Worm (Caenorhabditis elegans): ENCODE measurements around the gene tofu-7.

The tofu-7 gene

DNA sequence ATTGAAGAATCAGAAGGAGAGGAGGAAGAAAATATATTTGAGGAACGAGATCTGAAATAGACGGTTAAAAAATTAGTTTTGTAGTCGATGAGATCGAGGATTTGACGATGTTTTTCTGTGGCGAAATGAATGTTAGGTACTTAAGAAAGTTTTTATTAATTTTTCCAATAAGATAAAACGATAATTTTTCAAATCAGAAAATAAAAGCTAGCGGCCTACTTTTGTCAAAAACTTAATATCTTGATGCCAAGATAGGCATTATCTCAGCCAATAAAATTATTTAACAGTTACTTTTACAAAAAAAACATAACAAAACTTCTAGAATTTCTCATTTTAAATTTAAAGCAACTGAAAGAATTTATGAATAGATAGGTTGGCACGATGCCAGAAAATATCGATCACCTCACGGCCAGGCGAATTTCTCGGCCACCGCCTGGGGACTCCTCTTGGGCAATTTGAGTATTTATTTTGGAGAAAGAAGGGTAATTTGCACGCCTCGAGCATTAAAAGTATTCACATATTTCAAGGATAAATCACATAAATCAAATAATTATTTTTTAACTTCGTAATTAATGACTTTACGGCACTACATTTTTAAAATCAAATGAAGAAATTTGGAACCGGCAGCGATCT is 3.0 kb upstream of the tofu-7 start, which contains the start of gene fubl-2 (continued):
- no peak for TF ChIP-seq somi-1 (GFP tag; optimal IDR thresholded peaks at IDR 0.05)
- peak in 1 of 2 experiments; percentile 26 for TF ChIP-seq rec-8 (tag; optimal IDR thresholded peaks at IDR 0.05)
- peak; percentile 39 for TF ChIP-seq lsl-1 (GFP tag; optimal IDR thresholded peaks at IDR 0.05)

DNA sequence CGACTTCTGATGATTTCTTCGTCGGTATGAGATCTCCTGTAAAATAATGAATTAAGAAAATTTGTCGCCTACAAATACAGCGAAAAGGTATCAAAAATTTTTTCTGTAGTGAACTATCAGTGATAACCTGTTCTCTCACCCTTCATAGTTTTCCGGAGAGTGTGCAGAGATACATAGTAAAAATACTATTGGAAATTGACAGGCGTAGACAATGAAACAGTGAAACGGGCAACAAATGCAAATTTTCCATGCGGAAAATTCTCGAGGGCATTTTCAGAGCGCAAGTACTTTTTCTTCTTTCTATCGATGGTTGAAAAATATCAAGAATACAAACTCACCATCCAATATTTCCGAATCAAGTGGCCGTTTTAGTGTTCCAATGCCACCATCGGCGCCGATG is 2.4 kb upstream of the tofu-7 start:
- no peak for TF ChIP-seq lin-40 (tag; optimal IDR thresholded peaks at IDR 0.05)
- no peak for TF ChIP-seq sptf-2 (GFP tag; optimal IDR thresholded peaks at IDR 0.05)
- TF ChIP-seq pha-4 (tag; optimal IDR thresholded peaks at IDR 0.05) = no peak
- TF ChIP-seq atf-7 (tag; optimal IDR thresholded peaks at IDR 0.05) = no peak
- TF ChIP-seq tlf-1 (GFP tag; optimal IDR thresholded peaks at IDR 0.05) = no peak
- TF ChIP-seq dpff-1 (tag; optimal IDR thresholded peaks at IDR 0.05) = no peak
- TF ChIP-seq F55B11.4 (tag; optimal IDR thresholded peaks at IDR 0.05; ENCODE audit: borderline replicate concordance, insufficient read depth) = no peak
- TF ChIP-seq zim-3 (tag; optimal IDR thresholded peaks at IDR 0.05) = no peak
- no peak for TF ChIP-seq hsf-1 (GFP tag; IDR thresholded peaks at IDR 0.05)
- TF ChIP-seq attf-5 (GFP tag; optimal IDR thresholded peaks at IDR 0.05) = peak; percentile 41
- TF ChIP-seq madf-10 (tag; optimal IDR thresholded peaks at IDR 0.05) = no peak
- no peak for TF ChIP-seq rpc-1 (optimal IDR thresholded peaks at IDR 0.05)
- TF ChIP-seq rpc-1 (tag; optimal IDR thresholded peaks at IDR 0.05) = no peak
- TF ChIP-seq pbrm-1 (GFP tag; IDR thresholded peaks at IDR 0.05) = no peak
- no peak for TF ChIP-seq efl-1 (GFP tag; optimal IDR thresholded peaks at IDR 0.05)
- TF ChIP-seq nfya-1 (tag; optimal IDR thresholded peaks at IDR 0.05; ENCODE audit: borderline replicate concordance, insufficient read depth) = no peak
- no peak for TF ChIP-seq let-607 (tag; optimal IDR thresholded peaks at IDR 0.05)
- peak; percentile 68; the same call in 1 of the 2 replicates for TF ChIP-seq hmg-1.2 (GFP tag; IDR thresholded peaks at IDR 0.05)
- no peak for TF ChIP-seq ztf-25 (GFP tag; IDR thresholded peaks at IDR 0.05)
- TF ChIP-seq nhr-80 (tag; optimal IDR thresholded peaks at IDR 0.05) = peak; percentile 26
- no peak for TF ChIP-seq die-1 (tag; optimal IDR thresholded peaks at IDR 0.05)
- TF ChIP-seq nhr-179 (tag; optimal IDR thresholded peaks at IDR 0.05) = no peak
- no peak for TF ChIP-seq lag-1 (GFP tag; IDR thresholded peaks at IDR 0.05)
- no peak for TF ChIP-seq ama-1 (optimal IDR thresholded peaks at IDR 0.05)
- no peak for TF ChIP-seq ama-1 (GFP tag; optimal IDR thresholded peaks at IDR 0.05)

DNA sequence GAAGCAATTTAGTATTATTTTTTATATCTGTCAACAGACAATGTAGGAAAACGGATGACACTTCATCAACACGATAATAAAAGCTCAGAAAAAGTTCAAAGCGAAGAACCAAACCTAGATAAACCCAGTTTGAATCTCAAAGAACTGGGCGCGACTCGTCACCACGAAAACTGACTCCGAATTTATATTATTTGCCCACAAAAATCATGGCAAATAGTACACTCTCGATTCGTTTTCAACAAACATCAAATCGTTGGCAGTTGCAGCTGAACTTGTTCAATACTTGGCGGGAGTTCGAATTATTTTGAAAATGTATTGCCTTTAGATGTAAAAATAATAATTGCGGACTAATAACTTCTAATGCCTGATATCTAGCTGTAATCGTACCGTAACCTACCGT is 1.7 kb downstream of the tofu-7 start:
- TF ChIP-seq hrde-1 (tag; optimal IDR thresholded peaks at IDR 0.05; ENCODE audit: borderline replicate concordance) = no peak
- no peak for TF ChIP-seq let-607 (tag; optimal IDR thresholded peaks at IDR 0.05)
- no peak for TF ChIP-seq unc-130 (GFP tag; optimal IDR thresholded peaks at IDR 0.05)

DNA sequence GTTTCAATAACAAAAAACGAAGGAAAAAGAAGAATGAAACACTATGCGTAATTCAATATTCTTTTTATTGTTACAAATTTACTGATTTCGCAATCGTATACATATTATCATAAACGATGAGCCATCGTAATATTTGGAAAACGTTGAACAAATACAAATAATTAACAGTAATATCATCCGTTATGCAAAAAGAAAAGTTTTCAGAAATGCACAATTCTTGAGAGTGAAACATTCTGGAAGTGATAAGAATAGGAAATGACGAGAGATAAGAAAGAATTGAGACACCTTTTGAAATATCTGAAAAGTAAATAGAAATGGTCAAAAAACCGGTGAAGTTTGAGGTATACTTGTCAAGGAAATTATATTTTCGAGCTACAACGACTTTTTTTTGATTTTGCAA is 3.3 kb downstream of the tofu-7 start:
- TF ChIP-seq unc-62 (GFP tag; optimal IDR thresholded peaks at IDR 0.05) (peak; percentile 1), F33H1.4 (GFP tag; IDR thresholded peaks at IDR 0.05) (no peak), K12H6.12 (tag; optimal IDR thresholded peaks at IDR 0.05) (no peak), egl-44 (GFP tag; IDR thresholded peaks at IDR 0.05) (no peak), cebp-2 (GFP tag; IDR thresholded peaks at IDR 0.05) (no peak), nhr-80 (tag; optimal IDR thresholded peaks at IDR 0.05) (peak; percentile 41), bed-1 (GFP tag; IDR thresholded peaks at IDR 0.05) (no peak)

Data from whole organism, young adult.